Worm (Caenorhabditis elegans): ENCODE data around the gene zim-3.

DNA sequence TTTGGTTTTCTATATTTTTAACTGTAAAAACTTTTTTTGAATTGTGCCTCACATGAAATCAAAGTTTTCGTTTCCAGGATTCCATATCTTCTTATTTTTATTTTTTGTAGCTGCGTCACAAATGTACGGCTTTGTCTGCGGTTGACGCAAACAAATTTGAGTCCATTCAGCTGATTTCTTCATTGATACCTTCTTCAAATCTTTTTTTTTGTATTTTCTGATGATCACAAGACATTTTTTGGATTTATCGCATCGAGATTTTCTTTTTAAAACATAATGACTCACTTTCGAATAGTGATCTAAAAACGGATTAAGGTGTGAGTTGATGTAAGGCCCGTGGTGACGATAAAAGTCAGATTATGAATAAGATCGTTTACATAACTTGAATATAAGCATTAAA, 39.9 kb upstream of the zim-3 start:
- TF ChIP-seq pat-9 (tag; optimal IDR thresholded peaks at IDR 0.05) (no peak), hlh-8 (tag; optimal IDR thresholded peaks at IDR 0.05) (no peak), unc-55 (GFP tag; optimal IDR thresholded peaks at IDR 0.05) (no peak)
